Worm (Caenorhabditis elegans): ENCODE measurements around the gene sre-3.

- TF ChIP-seq flt-1 (GFP tag; IDR thresholded peaks at IDR 0.05): no peak
- no peak for TF ChIP-seq cog-1 (tag; optimal IDR thresholded peaks at IDR 0.05)
- TF ChIP-seq klf-2 (GFP tag; conservative IDR thresholded peaks at IDR 0.05): no peak
- TF ChIP-seq T22C8.4 (GFP tag; IDR thresholded peaks at IDR 0.05): no peak
- TF ChIP-seq ref-1 (GFP tag; conservative IDR thresholded peaks at IDR 0.05): no peak
- no peak for TF ChIP-seq tab-1 (GFP tag; IDR thresholded peaks at IDR 0.05)
- TF ChIP-seq med-1 (GFP tag; optimal IDR thresholded peaks at IDR 0.05; ENCODE audit: insufficient read depth): no peak
These were observed 11.8 kb downstream of the sre-3 start for ce11 chrII:7397273-7397840.

All from whole organism, midembryonic.